Fruit fly (Drosophila melanogaster) whole organism, embryonic: ENCODE data around the gene Max.

Source experiments
- Ada2b ChIP-seq: fragments of 200-800 bp; sonication (Bioruptor generic); IDR thresholded peaks from 2 replicates; pipeline ENCODE4 v1.3.6; 2022; ENCODE audit warnings: missing biosample characterization, missing genetic modification characterization
- Adf1 ChIP-seq: fragments of 200-800 bp; sonication (Bioruptor generic); IDR thresholded peaks from 2 replicates; pipeline ENCODE4 v1.3.6; 2022; ENCODE audit warnings: missing biosample characterization, missing genetic modification characterization
- Atf3 ChIP-seq: fragments of 200-800 bp; sonication (Bioruptor generic); optimal IDR thresholded peaks from 3 replicates; lab custom pipeline; 2016; ENCODE audit warnings: missing biosample characterization, missing genetic modification characterization
- B-H2 ChIP-seq: fragments of 200-800 bp; sonication (Bioruptor generic); optimal IDR thresholded peaks from 2 replicates; lab custom pipeline; 2018; ENCODE audit warnings: missing biosample characterization, mild to moderate bottlenecking, missing genetic modification characterization
- BEAF-32 ChIP-seq: fragments of 200-800 bp; sonication (Bioruptor generic); optimal IDR thresholded peaks from 3 replicates; lab custom pipeline; 2017; ENCODE audit warnings: missing biosample characterization, missing genetic modification characterization, mild to moderate bottlenecking, moderate library complexity, missing genetic modification reagents
- Bteb2 ChIP-seq: fragments of 200-800 bp; sonication (Bioruptor generic); optimal IDR thresholded peaks from 2 replicates; lab custom pipeline; 2016; ENCODE audit warnings: missing biosample characterization, missing genetic modification characterization
- CG10147 ChIP-seq: fragments of 200-800 bp; sonication (Bioruptor generic); optimal IDR thresholded peaks from 2 replicates; lab custom pipeline; 2019; ENCODE audit warnings: missing biosample characterization, mild to moderate bottlenecking, missing genetic modification characterization, moderate library complexity
- CG13775 ChIP-seq: fragments of 200-800 bp; sonication (Bioruptor generic); optimal IDR thresholded peaks from 3 replicates; lab custom pipeline; 2017; ENCODE audit warnings: missing biosample characterization, mild to moderate bottlenecking, missing genetic modification characterization
- CG14014 ChIP-seq: fragments of 200-800 bp; sonication (Bioruptor generic); IDR thresholded peaks from 2 replicates; pipeline ENCODE4 v1.3.6; 2022; ENCODE audit warnings: missing biosample characterization, missing genetic modification characterization
- CG14965 ChIP-seq: fragments of 200-800 bp; sonication (Bioruptor generic); optimal IDR thresholded peaks from 2 replicates; lab custom pipeline; 2016; ENCODE audit warnings: missing biosample characterization, missing genetic modification characterization, borderline replicate concordance
- CG15479 ChIP-seq: fragments of 200-800 bp; sonication (Bioruptor generic); optimal IDR thresholded peaks from 3 replicates; lab custom pipeline; 2019; ENCODE audit warnings: missing biosample characterization, mild to moderate bottlenecking, missing genetic modification characterization, moderate library complexity
- CG17912 ChIP-seq: fragments of 200-800 bp; sonication (Bioruptor generic); optimal IDR thresholded peaks from 2 replicates; lab custom pipeline; 2018; ENCODE audit warnings: missing biosample characterization, mild to moderate bottlenecking, missing genetic modification characterization
- CG18764 ChIP-seq: fragments of 200-800 bp; sonication (Bioruptor generic); optimal IDR thresholded peaks from 3 replicates; lab custom pipeline; 2016; ENCODE audit warnings: missing biosample characterization, missing genetic modification characterization
- CG2678 ChIP-seq: fragments of 200-800 bp; sonication (Bioruptor generic); optimal IDR thresholded peaks from 3 replicates; lab custom pipeline; 2019; ENCODE audit warnings: missing biosample characterization, mild to moderate bottlenecking, missing genetic modification characterization, moderate library complexity
- CG4820 ChIP-seq: fragments of 200-800 bp; sonication (Bioruptor generic); optimal IDR thresholded peaks from 3 replicates; lab custom pipeline; 2016; ENCODE audit warnings: missing biosample characterization, missing genetic modification characterization
- CG6689 ChIP-seq: fragments of 200-800 bp; sonication (Bioruptor generic); IDR thresholded peaks from 2 replicates; pipeline ENCODE4 v1.3.6; 2022; ENCODE audit warnings: missing biosample characterization, missing genetic modification characterization
- CG7372 ChIP-seq: fragments of 200-800 bp; sonication (Bioruptor generic); IDR thresholded peaks from 2 replicates; pipeline ENCODE4 v1.3.6; 2022; ENCODE audit warnings: missing biosample characterization, missing genetic modification characterization
- CG8924 ChIP-seq: fragments of 200-800 bp; optimal IDR thresholded peaks from 3 replicates; lab custom pipeline; 2019; ENCODE audit warnings: missing biosample characterization, mild to moderate bottlenecking, missing genetic modification characterization, moderate library complexity
- CG9437 ChIP-seq: fragments of 200-800 bp; sonication (Bioruptor generic); optimal IDR thresholded peaks from 2 replicates; lab custom pipeline; 2018; ENCODE audit warnings: missing biosample characterization, mild to moderate bottlenecking, missing genetic modification characterization
- CG9797 ChIP-seq: fragments of 200-800 bp; sonication (Bioruptor generic); optimal IDR thresholded peaks from 3 replicates; lab custom pipeline; 2018; ENCODE audit warnings: missing biosample characterization, mild to moderate bottlenecking, missing genetic modification characterization
- ERR ChIP-seq: fragments of 200-800 bp; sonication (Bioruptor generic); optimal IDR thresholded peaks from 2 replicates; lab custom pipeline; 2016; ENCODE audit warnings: missing biosample characterization, missing genetic modification characterization
- Fer3 ChIP-seq: fragments of 200-800 bp; sonication (Bioruptor generic); optimal IDR thresholded peaks from 2 replicates; lab custom pipeline; 2018; ENCODE audit warnings: missing biosample characterization, mild to moderate bottlenecking, missing genetic modification characterization, moderate library complexity
- Mad ChIP-seq: fragments of 200-800 bp; sonication (Bioruptor generic); optimal IDR thresholded peaks from 2 replicates; lab custom pipeline; 2016; ENCODE audit warnings: missing biosample characterization, missing genetic modification characterization
- Myb ChIP-seq: fragments of 200-800 bp; sonication (Bioruptor generic); optimal IDR thresholded peaks from 2 replicates; lab custom pipeline; 2016; ENCODE audit warnings: missing biosample characterization, missing genetic modification characterization
- NfI ChIP-seq: fragments of 200-800 bp; sonication (Bioruptor generic); optimal IDR thresholded peaks from 3 replicates; lab custom pipeline; 2018; ENCODE audit warnings: missing biosample characterization, mild to moderate bottlenecking, missing genetic modification characterization, moderate library complexity
- Tbp ChIP-seq: fragments of >200 bp; optimal IDR thresholded peaks from 2 replicates; lab custom pipeline; 2018; ENCODE audit warnings: missing biosample characterization, missing genetic modification characterization
- bbx ChIP-seq: fragments of 200-800 bp; sonication (Bioruptor generic); IDR thresholded peaks from 2 replicates; pipeline ENCODE4 v1.3.6; 2022; ENCODE audit warnings: missing biosample characterization, missing genetic modification characterization; ENCODE audit not compliant: partially characterized antibody
- cas ChIP-seq: fragments of 200-800 bp; sonication (Bioruptor generic); IDR thresholded peaks from 2 replicates; pipeline ENCODE4 v1.3.6; 2022; ENCODE audit warnings: missing biosample characterization, missing genetic modification characterization
- crc ChIP-seq: fragments of 200-800 bp; sonication (Bioruptor generic); optimal IDR thresholded peaks from 2 replicates; lab custom pipeline; 2016; ENCODE audit warnings: missing biosample characterization, missing genetic modification characterization
- crol ChIP-seq: fragments of 200-800 bp; sonication (Bioruptor generic); IDR thresholded peaks from 2 replicates; pipeline ENCODE4 v1.3.6; 2022; ENCODE audit warnings: missing biosample characterization, missing genetic modification characterization
- crp ChIP-seq, 2 experiments: fragments of 200-800 bp; sonication (Bioruptor generic); optimal IDR thresholded peaks; 2 replicates in 1 of 2; 3 replicates in 1 of 2; lab custom pipeline; 2017; ENCODE audit warnings: missing biosample characterization in 2 of 2, missing genetic modification characterization in 2 of 2, mild to moderate bottlenecking in 1 of 2, moderate library complexity in 1 of 2
- da ChIP-seq: fragments of 200-800 bp; sonication (Bioruptor generic); optimal IDR thresholded peaks from 2 replicates; lab custom pipeline; 2016; ENCODE audit warnings: missing biosample characterization, missing genetic modification characterization
- dati ChIP-seq: fragments of 200-800 bp; sonication (Bioruptor generic); IDR thresholded peaks from 2 replicates; pipeline ENCODE4 v1.3.6; 2022; ENCODE audit warnings: missing biosample characterization, missing genetic modification characterization
- dimm ChIP-seq: fragments of 200-800 bp; sonication (Bioruptor generic); IDR thresholded peaks from 2 replicates; pipeline ENCODE4 v1.3.6; 2022; ENCODE audit warnings: missing biosample characterization, missing genetic modification characterization
- dpn ChIP-seq, 2 experiments: fragments of 200-800 bp; sonication (Bioruptor generic); optimal IDR thresholded peaks; 3 replicates each; lab custom pipeline; 2016; ENCODE audit warnings: missing biosample characterization in 2 of 2, missing genetic modification characterization in 2 of 2
- dysf ChIP-seq: fragments of 200-800 bp; sonication (Bioruptor generic); IDR thresholded peaks from 3 replicates; pipeline ENCODE4 v1.3.6; 2022; ENCODE audit warnings: missing biosample characterization, missing genetic modification characterization
- ems ChIP-seq: fragments of 200-800 bp; sonication (Bioruptor generic); optimal IDR thresholded peaks from 3 replicates; lab custom pipeline; 2016; ENCODE audit warnings: missing biosample characterization, missing genetic modification characterization
- exex ChIP-seq: fragments of 200-800 bp; sonication (Bioruptor generic); optimal IDR thresholded peaks from 4 replicates; lab custom pipeline; 2018; ENCODE audit warnings: missing biosample characterization, mild to moderate bottlenecking, missing genetic modification characterization, moderate library complexity
- gt ChIP-seq: fragments of 200-800 bp; sonication (Bioruptor generic); IDR thresholded peaks from 2 replicates; pipeline ENCODE4 v1.3.6; 2022; ENCODE audit warnings: missing biosample characterization, missing genetic modification characterization
- ham ChIP-seq: fragments of 200-800 bp; sonication (Bioruptor generic); IDR thresholded peaks from 2 replicates; pipeline ENCODE4 v1.3.6; 2022; ENCODE audit warnings: missing biosample characterization, missing genetic modification characterization
- ind ChIP-seq: fragments of 200-800 bp; sonication (Bioruptor generic); optimal IDR thresholded peaks from 3 replicates; lab custom pipeline; 2016; ENCODE audit warnings: missing biosample characterization, missing genetic modification characterization
- inv ChIP-seq: fragments of 200-800 bp; sonication (Bioruptor generic); IDR thresholded peaks from 2 replicates; pipeline ENCODE4 v1.3.6; 2022; ENCODE audit warnings: missing biosample characterization, missing genetic modification characterization; ENCODE audit not compliant: partially characterized antibody
- jing ChIP-seq: fragments of 200-800 bp; sonication (Bioruptor generic); optimal IDR thresholded peaks from 2 replicates; lab custom pipeline; 2018; ENCODE audit warnings: missing biosample characterization, mild to moderate bottlenecking, missing genetic modification characterization
- kni ChIP-seq: fragments of 200-800 bp; sonication (Bioruptor generic); optimal IDR thresholded peaks from 3 replicates; lab custom pipeline; 2017; ENCODE audit warnings: mild to moderate bottlenecking, missing biosample characterization, missing genetic modification reagents, missing genetic modification characterization
- onecut ChIP-seq: fragments of 200-800 bp; sonication (Bioruptor generic); IDR thresholded peaks from 2 replicates; pipeline ENCODE4 v1.3.6; 2022; ENCODE audit warnings: missing biosample characterization, missing genetic modification characterization
- schlank ChIP-seq: fragments of 200-800 bp; sonication (Bioruptor generic); optimal IDR thresholded peaks from 2 replicates; lab custom pipeline; 2018; ENCODE audit warnings: missing biosample characterization, mild to moderate bottlenecking, missing genetic modification characterization
- scrt ChIP-seq: fragments of 200-800 bp; sonication (Bioruptor generic); optimal IDR thresholded peaks from 2 replicates; lab custom pipeline; 2018; ENCODE audit warnings: missing biosample characterization, mild to moderate bottlenecking, missing genetic modification characterization, moderate library complexity
- sens ChIP-seq: fragments of 200-800 bp; sonication (Bioruptor generic); peaks from one replicate; lab custom pipeline; 2016; ENCODE audit warnings: missing biosample characterization, missing genetic modification characterization
- shn ChIP-seq: fragments of 200-800 bp; sonication (Bioruptor generic); optimal IDR thresholded peaks from 3 replicates; lab custom pipeline; 2016; ENCODE audit warnings: missing biosample characterization, missing genetic modification characterization
- so ChIP-seq: fragments of 200-800 bp; sonication (Bioruptor generic); IDR thresholded peaks from 3 replicates; pipeline ENCODE4 v1.3.6; 2022; ENCODE audit warnings: missing biosample characterization, missing genetic modification characterization
- twi ChIP-seq: fragments of 200-800 bp; optimal IDR thresholded peaks from 2 replicates; lab custom pipeline; 2019; ENCODE audit warnings: missing biosample characterization, mild to moderate bottlenecking, missing genetic modification characterization, moderate library complexity

Gene Max

dm6 chr3L:19234922-19235702 is 28.9 kb downstream of the Max start, which contains the start of gene fz2 (continued):
- TF ChIP-seq CG9797 (GFP tag; lab: Kevin White, UChicago) (no peak), Myb (no peak), Bteb2 (no peak), CG14014 (no peak), CG13775 (GFP tag; lab: Kevin White, UChicago) (no peak), jing (GFP tag; lab: Kevin White, UChicago) (no peak), B-H2 (no peak), Ada2b (GFP tag; lab: Robert Waterston, UW) (no peak), inv (GFP tag; lab: Robert Waterston, UW) (no peak), Adf1 (GFP tag; lab: Robert Waterston, UW) (peak; percentile 96), cas (GFP tag; lab: Robert Waterston, UW) (no peak), crol (GFP tag; lab: Robert Waterston, UW) (0 out of 2 replicates have a peak, but pooled peaks have one; percentile 15), crc (GFP tag; lab: Kevin White, UChicago) (no peak), CG17912 (no peak), so (no peak), Atf3 (GFP tag; lab: Kevin White, UChicago) (no peak), scrt (GFP tag; lab: Kevin White, UChicago) (peak; percentile 33), dpn (GFP tag; optimal IDR thresholded peaks at IDR 0.05; lab: Kevin White, UChicago) (no peak), CG10147 (no peak), NfI (GFP tag; lab: Kevin White, UChicago) (no peak), dysf (GFP tag; lab: Robert Waterston, UW) (no peak), ham (GFP tag; lab: Robert Waterston, UW) (no peak), CG8924 (tag; lab: Kevin White, UChicago) (no peak), ems (GFP tag; lab: Kevin White, UChicago) (no peak), CG14965 (GFP tag; lab: Kevin White, UChicago) (no peak), CG6689 (GFP tag; lab: Robert Waterston, UW) (no peak), bbx (GFP tag; lab: Robert Waterston, UW) (no peak), Fer3 (tag; lab: Kevin White, UChicago) (no peak), ind (GFP tag; lab: Kevin White, UChicago) (no peak), exex (tag; lab: Kevin White, UChicago) (peak; percentile 3), dimm (GFP tag; lab: Robert Waterston, UW) (no peak), da (no peak), CG7372 (no peak), CG2678 (tag; lab: Kevin White, UChicago) (no peak), Mad (no peak), dati (GFP tag; lab: Robert Waterston, UW) (no peak), CG4820 (no peak), CG15479 (no peak), gt (no peak), ERR (no peak), CG9437 (GFP tag; lab: Kevin White, UChicago) (peak; percentile 98), CG18764 (GFP tag; lab: Kevin White, UChicago) (no peak), Tbp (no peak), twi (tag; lab: Kevin White, UChicago) (no peak), schlank (tag; lab: Kevin White, UChicago) (no peak), crp (GFP tag; optimal IDR thresholded peaks at IDR 0.05; lab: Kevin White, UChicago) (no peak), kni (GFP tag; lab: Kevin White, UChicago) (no peak), BEAF-32 (GFP tag; lab: Kevin White, UChicago) (no peak), shn (no peak), sens (no peak), onecut (GFP tag; lab: Robert Waterston, UW) (no peak)
